Worm (Caenorhabditis elegans) whole organism, mixed stage, embryonic: ENCODE results near the gene K11D12.13.

Experiments
- elt-3 ChIP-seq: fragments of 150-350 bp; optimal IDR thresholded peaks from 2 replicates; lab custom pipeline; 2014; ENCODE audit warnings: missing biosample characterization, missing genetic modification characterization
- lin-13 ChIP-seq: fragments of 150-350 bp; optimal IDR thresholded peaks from 2 replicates; lab custom pipeline; 2014; ENCODE audit warnings: missing biosample characterization, missing genetic modification characterization
- lsy-2 ChIP-seq: fragments of 150-350 bp; optimal IDR thresholded peaks from 2 replicates; lab custom pipeline; 2014; ENCODE audit warnings: missing biosample characterization, missing genetic modification characterization
- mep-1 ChIP-seq: fragments of 150-350 bp; optimal IDR thresholded peaks from 2 replicates; lab custom pipeline; 2017; ENCODE audit warnings: missing biosample characterization, missing genetic modification reagents, missing genetic modification characterization, inconsistent platforms
- mls-2 ChIP-seq: sonication (generic microtip); optimal IDR thresholded peaks from 2 replicates; lab custom pipeline; 2016; ENCODE audit warnings: mild to moderate bottlenecking, missing genetic modification characterization, moderate library complexity, missing compliant biosample characterization
- nhr-237 ChIP-seq: fragments of 150-350 bp; optimal IDR thresholded peaks from 2 replicates; lab custom pipeline; 2014; ENCODE audit warnings: missing biosample characterization, missing genetic modification characterization
- nhr-28 ChIP-seq: fragments of 150-350 bp; optimal IDR thresholded peaks from 2 replicates; lab custom pipeline; 2014; ENCODE audit warnings: missing biosample characterization, missing genetic modification characterization
- pha-4 ChIP-seq: fragments of 150-350 bp; optimal IDR thresholded peaks from 2 replicates; lab custom pipeline; 2018; ENCODE audit warnings: missing biosample characterization, missing genetic modification reagents, missing genetic modification characterization
- sptf-1 ChIP-seq: sonication (generic microtip); optimal IDR thresholded peaks from 2 replicates; lab custom pipeline; 2017; ENCODE audit warnings: mild to moderate bottlenecking, missing genetic modification characterization, moderate library complexity, missing compliant biosample characterization
- unc-39 ChIP-seq: fragments of 150-350 bp; optimal IDR thresholded peaks from 2 replicates; lab custom pipeline; 2014; ENCODE audit warnings: missing biosample characterization, missing genetic modification characterization
- unc-62 ChIP-seq: fragments of 150-350 bp; optimal IDR thresholded peaks from 2 replicates; lab custom pipeline; 2014; ENCODE audit warnings: missing biosample characterization, missing genetic modification reagents, missing genetic modification characterization
- ztf-11 ChIP-seq: fragments of 150-350 bp; optimal IDR thresholded peaks from 2 replicates; lab custom pipeline; 2014; ENCODE audit warnings: missing biosample characterization, missing genetic modification characterization

DNA sequence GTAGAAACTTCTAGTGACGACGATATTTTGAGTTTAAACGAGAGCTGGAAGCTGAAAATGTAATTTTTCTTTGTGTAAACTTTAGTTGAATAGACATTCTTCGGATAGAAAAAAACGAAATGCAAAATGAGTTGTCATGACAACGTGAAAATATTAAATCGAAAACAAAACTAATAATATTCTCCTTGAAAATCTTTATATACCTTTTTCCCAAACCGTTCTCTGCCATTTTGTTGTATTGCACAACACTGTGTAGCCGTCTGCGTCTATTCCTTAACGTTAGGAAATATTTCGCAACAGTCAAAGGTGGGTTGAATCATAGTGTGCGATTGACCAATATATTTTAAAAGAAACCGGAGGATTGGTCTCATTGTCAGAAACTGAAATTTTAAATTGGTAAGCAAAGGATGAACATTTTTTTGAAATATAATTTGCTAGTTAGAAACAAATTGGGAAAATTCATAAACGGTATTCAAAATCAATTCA lies 47.7 kb downstream of the K11D12.13 start, which contains the start of gene Y58A7A.3:
- TF ChIP-seq nhr-28 (tag; lab: Kevin White, UChicago) (no peak), lsy-2 (no peak), unc-39 (tag; lab: Kevin White, UChicago) (no peak), nhr-237 (tag; lab: Kevin White, UChicago) (no peak), elt-3 (tag; lab: Kevin White, UChicago) (peak; percentile 86), mls-2 (no peak), unc-62 (GFP tag; lab: Kevin White, UChicago) (no peak), mep-1 (tag; lab: Kevin White, UChicago) (no peak), sptf-1 (tag; lab: Kevin White, UChicago) (no peak), pha-4 (tag; lab: Kevin White, UChicago) (no peak), ztf-11 (tag; lab: Kevin White, UChicago) (no peak), lin-13 (tag; lab: Kevin White, UChicago) (no peak)
